Worm (Caenorhabditis elegans) whole organism, late embryonic: ENCODE measurements around the gene srab-7.

ENCODE experiments used
- K09A11.1 ChIP-seq: sonication (generic microtip); optimal IDR thresholded peaks from 2 replicates; lab custom pipeline; 2017; ENCODE audit warnings: antibody characterized with exemption, mild to moderate bottlenecking, missing genetic modification characterization, missing compliant biosample characterization; ENCODE audit not compliant: insufficient read depth
- T23F11.4 ChIP-seq: fragments of 200-800 bp; sonication (Bioruptor generic); optimal IDR thresholded peaks from 2 replicates; lab custom pipeline; 2018; ENCODE audit warnings: mild to moderate bottlenecking, missing genetic modification characterization, missing compliant biosample characterization
- ahr-1 ChIP-seq: sonication (generic microtip); optimal IDR thresholded peaks from 2 replicates; lab custom pipeline; 2016; ENCODE audit warnings: missing genetic modification characterization, missing compliant biosample characterization
- ama-1 ChIP-seq: fragments of 150-350 bp; optimal IDR thresholded peaks from 2 replicates; lab custom pipeline; 2014
- ceh-14 ChIP-seq: sonication (generic microtip); optimal IDR thresholded peaks from 2 replicates; lab custom pipeline; 2016; ENCODE audit warnings: missing genotype, missing genetic modification characterization, missing compliant biosample characterization
- ceh-18 ChIP-seq: sonication (generic microtip); optimal IDR thresholded peaks from 2 replicates; lab custom pipeline; 2016; ENCODE audit warnings: missing genetic modification characterization, missing compliant biosample characterization
- ceh-2 ChIP-seq: sonication (generic microtip); optimal IDR thresholded peaks from 2 replicates; lab custom pipeline; 2016; ENCODE audit warnings: missing genotype, missing genetic modification characterization, missing compliant biosample characterization
- ceh-22 ChIP-seq: sonication (generic microtip); optimal IDR thresholded peaks from 2 replicates; lab custom pipeline; 2017; ENCODE audit warnings: missing biosample characterization, missing genetic modification characterization
- ceh-24 ChIP-seq: sonication (generic microtip); optimal IDR thresholded peaks from 2 replicates; lab custom pipeline; 2016; ENCODE audit warnings: mild to moderate bottlenecking, missing genetic modification characterization, missing compliant biosample characterization
- ceh-30 ChIP-seq: fragments of 150-350 bp; optimal IDR thresholded peaks from 2 replicates; lab custom pipeline; 2014; ENCODE audit warnings: missing biosample characterization, missing genetic modification characterization
- ceh-34 ChIP-seq: sonication (generic microtip); optimal IDR thresholded peaks from 2 replicates; lab custom pipeline; 2016; ENCODE audit warnings: mild to moderate bottlenecking, missing genetic modification characterization, missing compliant biosample characterization
- ceh-45 ChIP-seq: fragments of 200-800 bp; sonication (Bioruptor generic); IDR thresholded peaks from 2 replicates; pipeline ENCODE4 v1.3.6; 2022; ENCODE audit warnings: missing genetic modification reagents, missing genetic modification characterization, missing compliant biosample characterization
- ceh-6 ChIP-seq: fragments of 200-800 bp; sonication (Bioruptor generic); optimal IDR thresholded peaks from 2 replicates; lab custom pipeline; 2018; ENCODE audit warnings: mild to moderate bottlenecking, missing genetic modification characterization, missing compliant biosample characterization
- dmd-4 ChIP-seq: sonication (generic microtip); optimal IDR thresholded peaks from 2 replicates; lab custom pipeline; 2016; ENCODE audit warnings: borderline replicate concordance, missing genetic modification characterization, missing compliant biosample characterization
- dve-1 ChIP-seq: sonication (generic microtip); optimal IDR thresholded peaks from 2 replicates; lab custom pipeline; 2017; ENCODE audit warnings: antibody characterized with exemption, mild to moderate bottlenecking, missing genetic modification characterization, missing compliant biosample characterization
- elt-2 ChIP-seq: sonication (generic microtip); optimal IDR thresholded peaks from 2 replicates; lab custom pipeline; 2016; ENCODE audit warnings: missing genetic modification reagents, missing genetic modification characterization, missing compliant biosample characterization
- elt-4 ChIP-seq: sonication (generic microtip); optimal IDR thresholded peaks from 2 replicates; lab custom pipeline; 2016; ENCODE audit warnings: missing genetic modification characterization, missing compliant biosample characterization
- eyg-1 ChIP-seq: sonication (generic microtip); optimal IDR thresholded peaks from 2 replicates; lab custom pipeline; 2016; ENCODE audit warnings: missing genotype, missing genetic modification characterization, missing compliant biosample characterization
- fax-1 ChIP-seq: sonication (generic microtip); optimal IDR thresholded peaks from 2 replicates; lab custom pipeline; 2016; ENCODE audit warnings: missing genotype, missing genetic modification characterization, missing compliant biosample characterization
- fkh-10 ChIP-seq: fragments of 150-350 bp; optimal IDR thresholded peaks from 2 replicates; lab custom pipeline; 2014; ENCODE audit warnings: missing biosample characterization, missing genetic modification reagents, missing genetic modification characterization
- fkh-6 ChIP-seq: sonication (generic microtip); optimal IDR thresholded peaks from 2 replicates; lab custom pipeline; 2016; ENCODE audit warnings: missing genetic modification characterization, missing compliant biosample characterization
- gmeb-2 ChIP-seq: sonication (generic microtip); optimal IDR thresholded peaks from 2 replicates; lab custom pipeline; 2016; ENCODE audit warnings: missing genetic modification characterization, inconsistent platforms, missing compliant biosample characterization
- hlh-13 ChIP-seq: fragments of 200-800 bp; sonication (Bioruptor generic); optimal IDR thresholded peaks from 2 replicates; lab custom pipeline; 2018; ENCODE audit warnings: mild to moderate bottlenecking, missing genetic modification characterization, missing compliant biosample characterization
- hlh-15 ChIP-seq: sonication (generic microtip); optimal IDR thresholded peaks from 2 replicates; lab custom pipeline; 2016; ENCODE audit warnings: missing genetic modification characterization, missing compliant biosample characterization
- hlh-30 ChIP-seq: sonication (generic microtip); optimal IDR thresholded peaks from 2 replicates; lab custom pipeline; 2017; ENCODE audit warnings: antibody characterized with exemption, missing genetic modification characterization, missing compliant biosample characterization; ENCODE audit not compliant: insufficient read depth
- lim-6 ChIP-seq: sonication (generic microtip); optimal IDR thresholded peaks from 2 replicates; lab custom pipeline; 2016; ENCODE audit warnings: missing genetic modification characterization, missing compliant biosample characterization
- nhr-11 ChIP-seq: fragments of 150-350 bp; optimal IDR thresholded peaks from 2 replicates; lab custom pipeline; 2014; ENCODE audit warnings: missing biosample characterization, missing genetic modification characterization
- odd-2 ChIP-seq: sonication (generic microtip); optimal IDR thresholded peaks from 2 replicates; lab custom pipeline; 2017; ENCODE audit warnings: antibody characterized with exemption, mild to moderate bottlenecking, missing genetic modification characterization, missing compliant biosample characterization
- pat-9 ChIP-seq: fragments of 200-800 bp; sonication (Bioruptor generic); optimal IDR thresholded peaks from 2 replicates; lab custom pipeline; 2018; ENCODE audit warnings: mild to moderate bottlenecking, missing genetic modification characterization, moderate library complexity, missing compliant biosample characterization
- pax-1 ChIP-seq: fragments of 150-350 bp; optimal IDR thresholded peaks from 2 replicates; lab custom pipeline; 2014; ENCODE audit warnings: missing biosample characterization, missing genetic modification characterization
- pha-2 ChIP-seq: sonication (generic microtip); optimal IDR thresholded peaks from 2 replicates; lab custom pipeline; 2017; ENCODE audit warnings: mild to moderate bottlenecking, missing genetic modification characterization, missing compliant biosample characterization
- pha-4 ChIP-seq: fragments of 150-350 bp; optimal IDR thresholded peaks from 2 replicates; lab custom pipeline; 2018; ENCODE audit warnings: missing biosample characterization, missing genetic modification reagents, missing genetic modification characterization
- pqm-1 ChIP-seq: sonication (generic microtip); optimal IDR thresholded peaks from 2 replicates; lab custom pipeline; 2016; ENCODE audit warnings: missing genetic modification characterization, missing compliant biosample characterization
- pros-1 ChIP-seq: fragments of 150-350 bp; optimal IDR thresholded peaks from 2 replicates; lab custom pipeline; 2014; ENCODE audit warnings: missing biosample characterization, missing genetic modification reagents, missing genetic modification characterization
- sdc-2 ChIP-seq: sonication (generic microtip); optimal IDR thresholded peaks from 2 replicates; lab custom pipeline; 2016; ENCODE audit warnings: missing genotype, missing genetic modification characterization, missing compliant biosample characterization
- sox-2 ChIP-seq: fragments of 200-800 bp; sonication (Bioruptor generic); IDR thresholded peaks from 2 replicates; pipeline ENCODE4 v1.3.6; 2022; ENCODE audit warnings: missing genetic modification reagents, missing genetic modification characterization, missing compliant biosample characterization
- sox-4 ChIP-seq: sonication (generic microtip); optimal IDR thresholded peaks from 2 replicates; lab custom pipeline; 2017; ENCODE audit warnings: mild to moderate bottlenecking, missing genetic modification characterization, inconsistent platforms, missing compliant biosample characterization
- tbx-2 ChIP-seq: sonication (generic microtip); optimal IDR thresholded peaks from 2 replicates; lab custom pipeline; 2016; ENCODE audit warnings: missing genetic modification characterization, missing compliant biosample characterization
- tbx-7 ChIP-seq: sonication (generic microtip); optimal IDR thresholded peaks from 2 replicates; lab custom pipeline; 2016; ENCODE audit warnings: missing genotype, missing genetic modification characterization, missing compliant biosample characterization
- ttx-3 ChIP-seq: sonication (generic microtip); optimal IDR thresholded peaks from 2 replicates; lab custom pipeline; 2016; ENCODE audit warnings: missing genetic modification reagents, missing genetic modification characterization, missing compliant biosample characterization
- unc-3 ChIP-seq, 2 experiments: fragments of 200-800 bp in 1 of 2; sonication (Bioruptor generic) in 1 of 2; sonication (generic microtip) in 1 of 2; conservative IDR thresholded peaks in 1 of 2; optimal IDR thresholded peaks in 1 of 2; 2 replicates each; pipeline versions ENCODE4 v1.3.6 to Lab custom; 2016 to 2022; ENCODE audit warnings: missing compliant biosample characterization in 2 of 2, missing genetic modification characterization in 2 of 2, missing genetic modification reagents in 1 of 2
- unc-42 ChIP-seq: sonication (generic microtip); optimal IDR thresholded peaks from 2 replicates; lab custom pipeline; 2016; ENCODE audit warnings: missing genotype, missing genetic modification characterization, missing compliant biosample characterization
- unc-55 ChIP-seq: sonication (generic microtip); optimal IDR thresholded peaks from 2 replicates; lab custom pipeline; 2017; ENCODE audit warnings: missing biosample characterization, missing genetic modification reagents, missing genetic modification characterization
- unc-86 ChIP-seq: sonication (generic microtip); optimal IDR thresholded peaks from 2 replicates; lab custom pipeline; 2016; ENCODE audit warnings: missing genetic modification characterization, missing compliant biosample characterization

srab-7 gene

DNA sequence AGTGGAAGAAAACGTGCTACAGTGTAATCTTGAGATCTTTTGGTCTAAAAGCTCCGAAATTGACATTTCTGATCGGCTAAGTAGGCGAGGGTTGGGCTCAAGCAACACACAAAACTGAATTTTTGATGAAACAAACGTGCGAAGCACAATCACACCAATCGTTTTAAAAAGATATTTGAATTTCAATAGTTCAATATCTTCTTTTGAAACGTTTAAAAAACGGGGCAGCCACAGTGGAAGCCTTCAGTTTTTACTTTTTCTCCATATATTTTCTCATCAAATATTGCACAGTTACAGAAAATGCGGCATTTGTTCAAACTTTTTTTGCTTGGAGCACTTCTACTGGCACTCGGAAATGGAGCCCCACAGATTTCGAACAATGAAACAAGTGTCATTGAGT lies 11.3 kb upstream of the srab-7 start, which contains the start of gene C36C5.4:
Gene C36C5.4, plus strand, starts transcription at position 301 of the 400 bp plus-strand sequence.
- TF ChIP-seq hlh-13 (no peak), fkh-10 (no peak), tbx-7 (tag; lab: Kevin White, UChicago) (no peak), odd-2 (no peak), pros-1 (tag; lab: Kevin White, UChicago) (no peak)

DNA sequence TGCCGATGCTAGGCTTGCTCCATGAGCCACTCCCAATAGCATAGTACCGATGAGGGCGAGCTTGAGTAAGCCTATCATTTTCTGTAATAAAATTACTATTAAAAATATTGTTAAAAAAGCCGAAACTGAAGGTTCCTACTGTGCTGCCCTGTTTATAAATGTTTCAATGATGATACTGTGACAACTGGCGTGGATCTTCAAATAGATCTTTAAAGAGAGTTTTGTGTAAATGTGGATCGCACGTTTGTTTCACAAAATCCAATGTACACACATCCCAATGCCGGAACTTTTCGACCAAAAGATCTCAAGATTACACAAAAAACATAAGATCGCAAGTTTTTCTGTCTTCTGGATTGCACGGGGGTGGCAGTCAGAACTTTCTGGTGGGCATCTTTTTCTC lies 10.5 kb upstream of the srab-7 start, which contains the start of gene C36C5.14:
Gene C36C5.14, minus strand, starts transcription at position 101 of the 400 bp plus-strand sequence.
- TF ChIP-seq sdc-2 (no peak), ceh-18 (tag; lab: Kevin White, UChicago) (no peak), ceh-14 (tag; lab: Kevin White, UChicago) (no peak), ttx-3 (tag; lab: Kevin White, UChicago) (no peak), ceh-24 (no peak), ceh-45 (GFP tag; lab: Robert Waterston, UW) (no peak), pat-9 (tag; lab: Kevin White, UChicago) (no peak), K09A11.1 (tag; lab: Kevin White, UChicago) (no peak), odd-2 (no peak), pha-2 (tag; lab: Kevin White, UChicago) (no peak), pqm-1 (tag; lab: Kevin White, UChicago) (no peak), nhr-11 (tag; lab: Kevin White, UChicago) (no peak), hlh-15 (no peak), lim-6 (no peak), dve-1 (tag; lab: Kevin White, UChicago) (no peak), elt-2 (tag; lab: Kevin White, UChicago) (no peak)

DNA sequence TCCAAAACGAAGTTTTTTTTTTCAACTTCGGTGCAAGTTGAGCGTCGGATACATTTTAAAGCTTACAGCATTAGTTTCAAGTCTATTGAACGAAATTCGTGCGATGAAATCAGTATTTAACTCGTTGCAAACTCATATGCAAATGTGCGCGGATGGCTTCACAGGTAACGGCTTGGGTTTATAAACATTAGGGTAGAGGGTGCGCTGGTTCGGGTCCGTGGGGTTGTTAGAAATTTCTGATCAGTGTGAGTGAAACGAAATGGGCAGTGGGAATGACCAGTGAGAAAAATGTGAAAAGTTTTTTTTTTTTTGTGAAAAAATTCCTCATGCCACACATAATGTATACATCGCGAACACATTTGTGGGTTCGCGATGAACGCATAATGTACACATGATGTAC lies 8.2 kb upstream of the srab-7 start:
- TF ChIP-seq pha-4 (tag; lab: Kevin White, UChicago) (no peak), ceh-22 (no peak), unc-86 (tag; lab: Kevin White, UChicago) (no peak)

DNA sequence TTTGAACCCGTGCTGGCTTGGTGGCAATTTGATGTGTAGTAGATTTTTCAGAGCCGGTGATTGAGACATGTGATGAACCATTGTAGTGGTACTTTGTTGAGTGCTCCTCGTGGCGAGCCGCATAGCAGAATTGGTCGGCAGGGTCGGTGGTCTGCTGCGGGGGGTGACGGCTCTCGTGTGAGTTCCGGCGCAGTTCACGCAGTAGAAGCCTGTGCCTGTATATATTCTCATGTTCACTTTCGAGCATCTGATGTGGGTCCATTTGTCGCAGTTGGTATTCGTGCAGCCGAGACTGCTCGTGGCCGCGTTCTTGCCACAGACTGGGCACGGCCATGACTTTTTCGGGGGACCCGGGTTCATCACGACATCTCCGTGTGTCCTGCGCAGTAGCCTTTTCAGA lies 7.3 kb upstream of the srab-7 start:
- TF ChIP-seq ceh-14 (tag; lab: Kevin White, UChicago) (no peak), pax-1 (no peak), fax-1 (tag; lab: Kevin White, UChicago) (no peak), tbx-2 (tag; lab: Kevin White, UChicago) (no peak), unc-3 (GFP tag; conservative IDR thresholded peaks at IDR 0.05; lab: Robert Waterston, UW) (no peak), unc-3 (tag; optimal IDR thresholded peaks at IDR 0.05; lab: Kevin White, UChicago) (no peak), unc-42 (no peak), sdc-2 (no peak), lim-6 (no peak), hlh-30 (tag; lab: Kevin White, UChicago) (no peak), sox-2 (GFP tag; lab: Robert Waterston, UW) (no peak), elt-4 (tag; lab: Kevin White, UChicago) (no peak), ama-1 (lab: Kevin White, UChicago) (no peak)

DNA sequence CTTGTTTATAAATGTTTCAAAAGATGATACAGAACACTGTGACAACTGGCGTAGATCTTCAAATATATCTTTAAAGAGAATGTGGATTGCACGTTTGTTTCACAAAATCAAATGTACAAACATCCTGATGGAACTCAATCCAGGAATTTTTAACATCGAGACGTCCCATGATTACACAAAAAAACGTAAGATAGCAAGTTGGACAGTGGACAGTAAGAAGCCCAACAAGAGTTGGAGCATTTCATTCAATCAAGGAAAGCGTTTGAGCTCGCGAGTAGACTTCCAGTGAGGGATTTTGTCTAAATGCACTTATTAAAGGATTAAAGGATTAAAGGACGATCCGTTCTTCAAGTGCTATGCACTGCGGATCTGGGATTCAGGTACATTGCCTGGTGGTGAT lies 4.3 kb upstream of the srab-7 start, which contains the start of gene C36C5.12:
Gene C36C5.12, minus strand, starts transcription at position 101 of the 400 bp plus-strand sequence.
- TF ChIP-seq elt-2 (tag; lab: Kevin White, UChicago) = no peak
- no peak for TF ChIP-seq unc-55 (GFP tag; lab: Kevin White, UChicago)
- no peak for TF ChIP-seq ahr-1 (tag; lab: Kevin White, UChicago)
- TF ChIP-seq tbx-2 (tag; lab: Kevin White, UChicago) = no peak
- no peak for TF ChIP-seq sox-4 (tag; lab: Kevin White, UChicago)
- TF ChIP-seq dmd-4 (tag; lab: Kevin White, UChicago) = no peak
- TF ChIP-seq unc-3 (GFP tag; conservative IDR thresholded peaks at IDR 0.05; lab: Robert Waterston, UW) = no peak
- no peak for TF ChIP-seq unc-3 (tag; optimal IDR thresholded peaks at IDR 0.05; lab: Kevin White, UChicago)
- TF ChIP-seq ceh-34 (tag; lab: Kevin White, UChicago) = no peak
- no peak for TF ChIP-seq T23F11.4 (GFP tag; lab: Kevin White, UChicago)
- TF ChIP-seq tbx-7 (tag; lab: Kevin White, UChicago) = no peak
- TF ChIP-seq eyg-1 (tag; lab: Kevin White, UChicago) = no peak
- TF ChIP-seq gmeb-2 (tag; lab: Kevin White, UChicago) = no peak
- no peak for TF ChIP-seq ceh-30 (tag; lab: Kevin White, UChicago)
- TF ChIP-seq ceh-6 = no peak
- no peak for TF ChIP-seq pha-2 (tag; lab: Kevin White, UChicago)
- no peak for TF ChIP-seq fkh-6 (tag; lab: Kevin White, UChicago)
- no peak for TF ChIP-seq hlh-30 (tag; lab: Kevin White, UChicago)
- no peak for TF ChIP-seq lim-6
- TF ChIP-seq unc-42 = no peak
- TF ChIP-seq ceh-2 (tag; lab: Kevin White, UChicago) = no peak
